Fruit fly (Drosophila melanogaster): ENCODE measurements around the gene tey.

dm6 chr3L:19631867-19632266, 32.0 kb downstream of the tey start:
- TF ChIP-seq rn (GFP tag; IDR thresholded peaks at IDR 0.05) (no peak), CG32121 (GFP tag; IDR thresholded peaks at IDR 0.05) (no peak), CG9948 (tag; optimal IDR thresholded peaks at IDR 0.05) (no peak), Pif1A (GFP tag; optimal IDR thresholded peaks at IDR 0.05) (no peak), CG14655 (GFP tag; optimal IDR thresholded peaks at IDR 0.05) (no peak), CG10348 (GFP tag; IDR thresholded peaks at IDR 0.05) (no peak), CG4496 (GFP tag; IDR thresholded peaks at IDR 0.05) (no peak), Pif1B (GFP tag; optimal IDR thresholded peaks at IDR 0.05) (no peak), CG15710 (tag; optimal IDR thresholded peaks at IDR 0.05) (no peak), CG8301 (tag; optimal IDR thresholded peaks at IDR 0.05) (no peak), Ets98B (GFP tag; IDR thresholded peaks at IDR 0.05) (no peak), D1 (tag; optimal IDR thresholded peaks at IDR 0.05) (no peak)
